Fruit fly (Drosophila melanogaster) whole organism, embryonic: ENCODE results near the gene SoxN.

Experiments used
- Aef1 ChIP-seq: fragments of 200-800 bp; sonication (Bioruptor generic); IDR thresholded peaks from 3 replicates; pipeline ENCODE4 v1.3.6; 2022; ENCODE audit warnings: missing biosample characterization, missing genetic modification characterization
- Awh ChIP-seq: fragments of 200-800 bp; sonication (Bioruptor generic); IDR thresholded peaks from 2 replicates; pipeline ENCODE4, ENCODE4 v1.3.6; 2022; ENCODE audit warnings: missing biosample characterization, missing genetic modification characterization
- B-H1 ChIP-seq: fragments of 200-800 bp; sonication (Bioruptor generic); IDR thresholded peaks from 3 replicates; pipeline ENCODE4 v1.3.6; 2022; ENCODE audit warnings: missing biosample characterization, missing genetic modification characterization
- CG10267 ChIP-seq: fragments of 200-800 bp; sonication (Bioruptor generic); optimal IDR thresholded peaks from 2 replicates; lab custom pipeline; 2018; ENCODE audit warnings: missing biosample characterization, mild to moderate bottlenecking, missing genetic modification characterization, moderate library complexity
- CG11093 ChIP-seq: fragments of 200-800 bp; sonication (Bioruptor generic); IDR thresholded peaks from 3 replicates; pipeline ENCODE4 v1.3.6; 2022; ENCODE audit warnings: missing biosample characterization, missing genetic modification characterization
- CG11247 ChIP-seq: fragments of 200-800 bp; sonication (Bioruptor generic); IDR thresholded peaks from 2 replicates; pipeline ENCODE4 v1.3.6; 2022; ENCODE audit warnings: missing biosample characterization, missing genetic modification characterization
- CG11456 ChIP-seq: fragments of 200-800 bp; sonication (Bioruptor generic); IDR thresholded peaks from 3 replicates; pipeline ENCODE4 v1.3.6; 2022; ENCODE audit warnings: missing biosample characterization, missing genetic modification characterization
- CG11504 ChIP-seq: fragments of 200-800 bp; sonication (Bioruptor generic); optimal IDR thresholded peaks from 3 replicates; lab custom pipeline; 2019; ENCODE audit warnings: missing biosample characterization, mild to moderate bottlenecking, missing genetic modification characterization, moderate library complexity
- CG1233 ChIP-seq: fragments of 200-800 bp; sonication (Bioruptor generic); optimal IDR thresholded peaks from 4 replicates; lab custom pipeline; 2018; ENCODE audit warnings: missing biosample characterization, mild to moderate bottlenecking, missing genetic modification characterization
- CG14667 ChIP-seq: fragments of 200-800 bp; sonication (Bioruptor generic); IDR thresholded peaks from 2 replicates; pipeline ENCODE4 v1.3.6; 2022; ENCODE audit warnings: missing biosample characterization, missing genetic modification characterization
- CG14965 ChIP-seq: fragments of 200-800 bp; sonication (Bioruptor generic); optimal IDR thresholded peaks from 2 replicates; lab custom pipeline; 2016; ENCODE audit warnings: missing biosample characterization, missing genetic modification characterization, borderline replicate concordance
- CG1529 ChIP-seq: fragments of 200-800 bp; sonication (Bioruptor generic); optimal IDR thresholded peaks from 3 replicates; lab custom pipeline; 2018; ENCODE audit warnings: missing biosample characterization, missing genetic modification characterization
- CG15479 ChIP-seq: fragments of 200-800 bp; sonication (Bioruptor generic); optimal IDR thresholded peaks from 3 replicates; lab custom pipeline; 2019; ENCODE audit warnings: missing biosample characterization, mild to moderate bottlenecking, missing genetic modification characterization, moderate library complexity
- CG15601 ChIP-seq: fragments of 200-800 bp; sonication (Bioruptor generic); optimal IDR thresholded peaks from 3 replicates; lab custom pipeline; 2019; ENCODE audit warnings: missing biosample characterization, mild to moderate bottlenecking, missing genetic modification characterization, moderate library complexity
- CG17802 ChIP-seq: fragments of 200-800 bp; sonication (Bioruptor generic); optimal IDR thresholded peaks from 2 replicates; lab custom pipeline; 2018; ENCODE audit warnings: missing biosample characterization, mild to moderate bottlenecking, missing genetic modification characterization, moderate library complexity
- CG1792 ChIP-seq: fragments of 200-800 bp; sonication (Bioruptor generic); optimal IDR thresholded peaks from 2 replicates; lab custom pipeline; 2016; ENCODE audit warnings: missing biosample characterization, missing genetic modification characterization
- CG18599 ChIP-seq: fragments of 200-800 bp; sonication (Bioruptor generic); optimal IDR thresholded peaks from 3 replicates; lab custom pipeline; 2017; ENCODE audit warnings: missing biosample characterization, missing genetic modification characterization, mild to moderate bottlenecking, moderate library complexity, missing genetic modification reagents
- CG33557 ChIP-seq: fragments of 200-800 bp; sonication (Bioruptor generic); optimal IDR thresholded peaks from 2 replicates; lab custom pipeline; 2019; ENCODE audit warnings: missing biosample characterization, mild to moderate bottlenecking, missing genetic modification characterization, moderate library complexity
- CG34224 ChIP-seq: fragments of 200-800 bp; sonication (Bioruptor generic); IDR thresholded peaks from 3 replicates; pipeline ENCODE4 v1.3.6; 2022; ENCODE audit warnings: missing biosample characterization, missing genetic modification characterization; ENCODE audit not compliant: partially characterized antibody
- CG6175 ChIP-seq: fragments of 200-800 bp; sonication (Bioruptor generic); IDR thresholded peaks from 3 replicates; pipeline ENCODE4 v1.3.6; 2022; ENCODE audit warnings: missing biosample characterization, missing genetic modification characterization
- CG6854 ChIP-seq: fragments of 200-800 bp; sonication (Bioruptor generic); optimal IDR thresholded peaks from 3 replicates; lab custom pipeline; 2017; ENCODE audit warnings: missing biosample characterization, mild to moderate bottlenecking, missing genetic modification characterization
- CoRest ChIP-seq: fragments of 200-800 bp; sonication (Bioruptor generic); optimal IDR thresholded peaks from 3 replicates; lab custom pipeline; 2018; ENCODE audit warnings: missing biosample characterization, mild to moderate bottlenecking, missing genetic modification characterization, moderate library complexity
- CrebB ChIP-seq: fragments of 200-800 bp; sonication (Bioruptor generic); optimal IDR thresholded peaks from 3 replicates; lab custom pipeline; 2018; ENCODE audit warnings: missing biosample characterization, mild to moderate bottlenecking, missing genetic modification characterization
- Dfd ChIP-seq, 2 experiments: fragments of >200 bp; optimal IDR thresholded peaks; 2 replicates each; lab custom pipeline; 2017; ENCODE audit warnings: missing biosample characterization in 2 of 2, missing genetic modification characterization in 2 of 2
- Fer2 ChIP-seq: fragments of 200-800 bp; sonication (Bioruptor generic); optimal IDR thresholded peaks from 2 replicates; lab custom pipeline; 2018; ENCODE audit warnings: missing biosample characterization, mild to moderate bottlenecking, missing genetic modification characterization, moderate library complexity
- H2.0 ChIP-seq: fragments of 200-800 bp; sonication (Bioruptor generic); IDR thresholded peaks from 2 replicates; pipeline ENCODE4 v1.3.6; 2022; ENCODE audit warnings: missing biosample characterization, missing genetic modification characterization
- Jarid2 ChIP-seq: fragments of 200-800 bp; sonication (Bioruptor generic); optimal IDR thresholded peaks from 3 replicates; lab custom pipeline; 2017; ENCODE audit warnings: mild to moderate bottlenecking, missing biosample characterization, missing genetic modification reagents, missing genetic modification characterization
- Opbp ChIP-seq: fragments of 200-800 bp; sonication (Bioruptor generic); IDR thresholded peaks from 3 replicates; pipeline ENCODE4 v1.3.6; 2022; ENCODE audit warnings: missing biosample characterization, missing genetic modification characterization; ENCODE audit not compliant: partially characterized antibody
- Poxn ChIP-seq: fragments of 200-800 bp; sonication (Bioruptor generic); IDR thresholded peaks from 2 replicates; pipeline ENCODE4 v1.3.6; 2022; ENCODE audit warnings: missing biosample characterization, missing genetic modification characterization
- Sry-δ ChIP-seq: fragments of 200-800 bp; sonication (Bioruptor generic); optimal IDR thresholded peaks from 2 replicates; lab custom pipeline; 2016; ENCODE audit warnings: missing biosample characterization, missing genetic modification characterization
- amos ChIP-seq: fragments of 200-800 bp; sonication (Bioruptor generic); IDR thresholded peaks from 2 replicates; pipeline ENCODE4 v1.3.6; 2022; ENCODE audit warnings: missing biosample characterization, missing genetic modification characterization; ENCODE audit not compliant: partially characterized antibody
- bowl ChIP-seq: fragments of 200-800 bp; sonication (Bioruptor generic); IDR thresholded peaks from 2 replicates; pipeline ENCODE4 v1.3.6; 2022; ENCODE audit warnings: missing biosample characterization, missing genetic modification characterization
- cato ChIP-seq: fragments of 200-800 bp; sonication (Bioruptor generic); optimal IDR thresholded peaks from 2 replicates; lab custom pipeline; 2016; ENCODE audit warnings: missing biosample characterization, missing genetic modification characterization, borderline replicate concordance
- crp ChIP-seq, 2 experiments: fragments of 200-800 bp; sonication (Bioruptor generic); optimal IDR thresholded peaks; 2 replicates in 1 of 2; 3 replicates in 1 of 2; lab custom pipeline; 2017; ENCODE audit warnings: missing biosample characterization in 2 of 2, missing genetic modification characterization in 2 of 2, mild to moderate bottlenecking in 1 of 2, moderate library complexity in 1 of 2
- danr ChIP-seq: fragments of 200-800 bp; sonication (Bioruptor generic); IDR thresholded peaks from 2 replicates; pipeline ENCODE4 v1.3.6; 2022; ENCODE audit warnings: missing biosample characterization, missing genetic modification characterization
- dmrt11E ChIP-seq: fragments of 200-800 bp; sonication (Bioruptor generic); optimal IDR thresholded peaks from 3 replicates; lab custom pipeline; 2018; ENCODE audit warnings: missing biosample characterization, mild to moderate bottlenecking, missing genetic modification characterization, moderate library complexity
- eve ChIP-seq, 2 experiments: fragments of >200 bp; optimal IDR thresholded peaks; 2 replicates each; lab custom pipeline; 2017; ENCODE audit warnings: missing biosample characterization in 2 of 2, missing genetic modification characterization in 2 of 2
- fd64A ChIP-seq: fragments of 200-800 bp; sonication (Bioruptor generic); optimal IDR thresholded peaks from 3 replicates; lab custom pipeline; 2018; ENCODE audit warnings: missing biosample characterization, mild to moderate bottlenecking, missing genetic modification characterization
- ftz-f1 ChIP-seq: fragments of 200-800 bp; sonication (Bioruptor generic); optimal IDR thresholded peaks from 2 replicates; lab custom pipeline; 2016; ENCODE audit warnings: missing biosample characterization, missing genetic modification characterization
- inv ChIP-seq: fragments of 200-800 bp; sonication (Bioruptor generic); IDR thresholded peaks from 2 replicates; pipeline ENCODE4 v1.3.6; 2022; ENCODE audit warnings: missing biosample characterization, missing genetic modification characterization; ENCODE audit not compliant: partially characterized antibody
- luna ChIP-seq: fragments of 200-800 bp; sonication (Bioruptor generic); optimal IDR thresholded peaks from 2 replicates; lab custom pipeline; 2016; ENCODE audit warnings: missing biosample characterization, missing genetic modification characterization
- mld ChIP-seq: fragments of 200-800 bp; sonication (Bioruptor generic); IDR thresholded peaks from 3 replicates; pipeline ENCODE4 v1.3.6; 2022; ENCODE audit warnings: missing biosample characterization, missing genetic modification characterization; ENCODE audit not compliant: partially characterized antibody
- nerfin-1 ChIP-seq: fragments of 200-800 bp; sonication (Bioruptor generic); optimal IDR thresholded peaks from 3 replicates; lab custom pipeline; 2019; ENCODE audit warnings: missing biosample characterization, mild to moderate bottlenecking, missing genetic modification characterization, moderate library complexity
- nmo ChIP-seq: fragments of 200-800 bp; sonication (Bioruptor generic); optimal IDR thresholded peaks from 2 replicates; lab custom pipeline; 2018; ENCODE audit warnings: missing biosample characterization, mild to moderate bottlenecking, missing genetic modification characterization, moderate library complexity
- odd ChIP-seq: fragments of 200-800 bp; sonication (Bioruptor generic); optimal IDR thresholded peaks from 2 replicates; lab custom pipeline; 2017; ENCODE audit warnings: missing biosample characterization, mild to moderate bottlenecking, missing genetic modification characterization
- onecut ChIP-seq: fragments of 200-800 bp; sonication (Bioruptor generic); IDR thresholded peaks from 2 replicates; pipeline ENCODE4 v1.3.6; 2022; ENCODE audit warnings: missing biosample characterization, missing genetic modification characterization
- pita ChIP-seq: fragments of 200-800 bp; sonication (Bioruptor generic); optimal IDR thresholded peaks from 2 replicates; lab custom pipeline; 2017; ENCODE audit warnings: missing biosample characterization, mild to moderate bottlenecking, missing genetic modification characterization
- schlank ChIP-seq: fragments of 200-800 bp; sonication (Bioruptor generic); optimal IDR thresholded peaks from 2 replicates; lab custom pipeline; 2018; ENCODE audit warnings: missing biosample characterization, mild to moderate bottlenecking, missing genetic modification characterization
- slou ChIP-seq: fragments of 200-800 bp; sonication (Bioruptor generic); optimal IDR thresholded peaks from 3 replicates; lab custom pipeline; 2016; ENCODE audit warnings: missing biosample characterization, missing genetic modification characterization
- unc-4 ChIP-seq: fragments of 200-800 bp; sonication (Bioruptor generic); IDR thresholded peaks from 2 replicates; pipeline ENCODE4 v1.3.6; 2022; ENCODE audit warnings: missing biosample characterization, missing genetic modification characterization; ENCODE audit not compliant: partially characterized antibody
- z ChIP-seq: fragments of 200-800 bp; sonication (Bioruptor generic); IDR thresholded peaks from 3 replicates; pipeline ENCODE4 v1.3.6; 2022; ENCODE audit warnings: missing biosample characterization, missing genetic modification characterization

SoxN gene

dm6 chr2L:8859839-8860238 lies 34.4 kb downstream of the SoxN start (continued):
- TF ChIP-seq bowl (GFP tag; lab: Robert Waterston, UW) = no peak
- no peak for TF ChIP-seq CG14965
- TF ChIP-seq CG11093 (GFP tag; lab: Robert Waterston, UW) = no peak
- TF ChIP-seq H2.0 (GFP tag; lab: Robert Waterston, UW) = no peak
- no peak for TF ChIP-seq CG10267 (tag; lab: Kevin White, UChicago)
- no peak for TF ChIP-seq Dfd (GFP tag; optimal IDR thresholded peaks at IDR 0.05; lab: Kevin White, UChicago)
- no peak for TF ChIP-seq Aef1
- no peak for TF ChIP-seq CG17802 (tag; lab: Kevin White, UChicago)
- TF ChIP-seq onecut = peak; percentile 30
- TF ChIP-seq z (GFP tag; lab: Robert Waterston, UW) = no peak
- TF ChIP-seq slou (GFP tag; lab: Kevin White, UChicago) = no peak
- TF ChIP-seq Opbp (GFP tag; lab: Robert Waterston, UW) = no peak
- TF ChIP-seq danr (GFP tag; lab: Robert Waterston, UW) = no peak
- no peak for TF ChIP-seq Fer2
- peak; percentile 48 for TF ChIP-seq fd64A (GFP tag; lab: Kevin White, UChicago)
- TF ChIP-seq Awh (GFP tag; lab: Robert Waterston, UW) = peak; percentile 49; the same call in 1 of the 2 replicates
- no peak for TF ChIP-seq CG11504
- TF ChIP-seq crp (GFP tag; optimal IDR thresholded peaks at IDR 0.05; lab: Kevin White, UChicago) = no peak
- peak; percentile 56 for TF ChIP-seq CG15601 (tag; lab: Kevin White, UChicago)
- TF ChIP-seq CG6854 (GFP tag; lab: Kevin White, UChicago) = no peak
- no peak for TF ChIP-seq CoRest
- no peak for TF ChIP-seq cato
- TF ChIP-seq CG6175 (GFP tag; lab: Robert Waterston, UW) = no peak
- no peak for TF ChIP-seq Sry-δ
- TF ChIP-seq unc-4 (GFP tag; lab: Robert Waterston, UW) = no peak
- no peak for TF ChIP-seq odd (GFP tag; lab: Kevin White, UChicago)
- TF ChIP-seq schlank = peak; percentile 34
- TF ChIP-seq amos (GFP tag; lab: Robert Waterston, UW) = no peak
- no peak for TF ChIP-seq Poxn
- TF ChIP-seq luna = no peak
- TF ChIP-seq CrebB = no peak
- TF ChIP-seq inv (GFP tag; lab: Robert Waterston, UW) = no peak
- no peak for TF ChIP-seq pita
- TF ChIP-seq eve (GFP tag; optimal IDR thresholded peaks at IDR 0.05; lab: Kevin White, UChicago) = no peak
- TF ChIP-seq CG34224 (GFP tag; lab: Robert Waterston, UW) = no peak
- no peak for TF ChIP-seq ftz-f1 (GFP tag; lab: Kevin White, UChicago)
- TF ChIP-seq nmo = no peak
- TF ChIP-seq Jarid2 (GFP tag; lab: Kevin White, UChicago) = peak; percentile 18
- peak; percentile 41 for TF ChIP-seq nerfin-1 (tag; lab: Kevin White, UChicago)
- TF ChIP-seq CG1792 (GFP tag; lab: Kevin White, UChicago) = no peak
- TF ChIP-seq CG1233 (GFP tag; lab: Kevin White, UChicago) = no peak
- TF ChIP-seq CG14667 (GFP tag; lab: Robert Waterston, UW) = no peak
- no peak for TF ChIP-seq CG11247 (GFP tag; lab: Robert Waterston, UW)
- TF ChIP-seq CG18599 = peak; percentile 65
- TF ChIP-seq CG33557 (GFP tag; lab: Kevin White, UChicago) = peak; percentile 67
- no peak for TF ChIP-seq CG15479
- no peak for TF ChIP-seq B-H1 (GFP tag; lab: Robert Waterston, UW)
- peak; percentile 37 for TF ChIP-seq dmrt11E
- no peak for TF ChIP-seq mld (GFP tag; lab: Robert Waterston, UW)
- TF ChIP-seq CG1529 (GFP tag; lab: Kevin White, UChicago) = peak; percentile 29
- no peak for TF ChIP-seq CG11456
